Worm (Caenorhabditis elegans): ENCODE results near the gene srlf-2.

DNA sequence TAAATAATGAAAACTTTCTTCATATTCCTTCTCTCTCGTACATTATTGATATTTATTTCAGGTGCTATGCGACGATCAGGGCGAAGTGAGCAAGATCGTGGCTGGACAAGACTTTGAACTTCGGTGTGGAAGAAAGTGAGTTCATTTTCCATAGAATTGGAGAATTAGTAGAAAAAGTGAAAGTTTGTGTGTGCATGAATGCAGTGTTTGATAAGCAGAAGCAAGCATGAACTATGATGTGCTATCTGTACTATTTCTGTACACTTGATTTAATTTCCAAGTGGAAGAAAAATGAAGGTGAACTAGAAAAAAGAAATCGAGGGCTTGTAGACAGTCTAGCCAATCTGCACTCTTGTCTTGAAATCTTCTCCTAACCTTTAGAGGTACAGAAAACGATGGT is 42.0 kb downstream of the srlf-2 start:
- no peak for TF ChIP-seq unc-86 (tag; optimal IDR thresholded peaks at IDR 0.05)
- no peak for TF ChIP-seq rnt-1 (tag; optimal IDR thresholded peaks at IDR 0.05)
- TF ChIP-seq lin-14 (GFP tag; optimal IDR thresholded peaks at IDR 0.05), result no peak
- no peak for TF ChIP-seq unc-130 (tag; optimal IDR thresholded peaks at IDR 0.05)

All from whole organism, L1 larva.